Worm (Caenorhabditis elegans): ENCODE results near the gene K04E7.1.

K04E7.1 gene

ce11 chrX:6450839-6451491, 10.9 kb upstream of the K04E7.1 start, which contains the start of the genes grl-6 and K10C2.6:
Gene grl-6 (minus strand): TSS chrX:6450939.
Gene K10C2.6 (plus strand): TSS chrX:6451441.
- TF ChIP-seq unc-62 (GFP tag; optimal IDR thresholded peaks at IDR 0.05): no peak

ce11 chrX:6455157-6455556, 6.7 kb upstream of the K04E7.1 start, which contains the start of gene nas-33:
Gene nas-33 (minus strand): TSS chrX:6455257.
- TF ChIP-seq unc-62 (GFP tag; optimal IDR thresholded peaks at IDR 0.05): no peak

ce11 chrX:6456567-6456966, 5.3 kb upstream of the K04E7.1 start, which contains the start of gene pept-1:
Gene pept-1 (plus strand): TSS chrX:6456872.
- TF ChIP-seq unc-62 (GFP tag; optimal IDR thresholded peaks at IDR 0.05): no peak

- no peak for TF ChIP-seq unc-62 (GFP tag; optimal IDR thresholded peaks at IDR 0.05)
These were observed 3.8 kb upstream of the K04E7.1 start for ce11 chrX:6458001-6458400.

- no peak for TF ChIP-seq unc-62 (GFP tag; optimal IDR thresholded peaks at IDR 0.05)
These were observed 3.4 kb upstream of the K04E7.1 start for ce11 chrX:6458467-6458866.

ce11 chrX:6460123-6460522, 1.7 kb upstream of the K04E7.1 start:
- TF ChIP-seq unc-62 (GFP tag; optimal IDR thresholded peaks at IDR 0.05): no peak

ce11 chrX:6462479-6462878, 650 bp downstream of the K04E7.1 start:
- no peak for TF ChIP-seq unc-62 (GFP tag; optimal IDR thresholded peaks at IDR 0.05)

ce11 chrX:6462995-6463462, 1.2 kb downstream of the K04E7.1 start, which contains the start of gene C15B12.2:
Gene C15B12.2 (plus strand): TSS chrX:6463412.
- TF ChIP-seq unc-62 (GFP tag; optimal IDR thresholded peaks at IDR 0.05): no peak

ce11 chrX:6467462-6467861, 5.6 kb downstream of the K04E7.1 start, which contains the start of gene C15B12.3:
Gene C15B12.3 (minus strand): TSS chrX:6467562.
- no peak for TF ChIP-seq unc-62 (GFP tag; optimal IDR thresholded peaks at IDR 0.05)

ce11 chrX:6468499-6468898, 6.7 kb downstream of the K04E7.1 start, which contains the start of gene C15B12.9:
Gene C15B12.9 (plus strand): TSS chrX:6468799.
- TF ChIP-seq unc-62 (GFP tag; optimal IDR thresholded peaks at IDR 0.05): no peak

ce11 chrX:6473698-6474314, 12.0 kb downstream of the K04E7.1 start, which contains the start of the genes C15B12.4 and C15B12.8:
Gene C15B12.4 (minus strand): TSS chrX:6473748.
Gene C15B12.8 (plus strand): TSS chrX:6474264.
- TF ChIP-seq unc-62 (GFP tag; optimal IDR thresholded peaks at IDR 0.05): no peak

ce11 chrX:6476540-6476939, 14.7 kb downstream of the K04E7.1 start, which contains the start of gene C15B12.1:
Gene C15B12.1 (plus strand): TSS chrX:6476810.
- no peak for TF ChIP-seq unc-62 (GFP tag; optimal IDR thresholded peaks at IDR 0.05)

- no peak for TF ChIP-seq unc-62 (GFP tag; optimal IDR thresholded peaks at IDR 0.05)
These were observed 23.0 kb downstream of the K04E7.1 start, which contains the start of gene gar-1 for ce11 chrX:6484780-6485179. Gene gar-1 (minus strand): TSS chrX:6484880.

- TF ChIP-seq unc-62 (GFP tag; optimal IDR thresholded peaks at IDR 0.05): no peak
These were observed 37.9 kb downstream of the K04E7.1 start, which contains the start of gene actl-1 for ce11 chrX:6499736-6500135. Gene actl-1 (minus strand): TSS chrX:6499836.

ce11 chrX:6503148-6503547, 41.3 kb downstream of the K04E7.1 start:
- TF ChIP-seq unc-62 (GFP tag; optimal IDR thresholded peaks at IDR 0.05): no peak

ce11 chrX:6505008-6505407, 43.2 kb downstream of the K04E7.1 start, which contains the start of gene cdf-1:
Gene cdf-1 (minus strand): TSS chrX:6505143.
- TF ChIP-seq unc-62 (GFP tag; optimal IDR thresholded peaks at IDR 0.05): no peak
